Worm (Caenorhabditis elegans) whole organism, L4 larva: ENCODE results near the gene unc-1.

Source experiments
- F44E2.7 ChIP-seq: fragments of 200-800 bp; sonication (Bioruptor generic); IDR thresholded peaks from 2 replicates; pipeline ENCODE4 v2.1.2; 2022; ENCODE audit warnings: missing genetic modification characterization, missing compliant biosample characterization
- F49E8.2 ChIP-seq: sonication (generic microtip); optimal IDR thresholded peaks from 2 replicates; lab custom pipeline; 2016; ENCODE audit warnings: missing compliant biosample characterization, mild to moderate bottlenecking, missing genetic modification characterization, borderline replicate concordance
- Y105C5A.15 ChIP-seq: fragments of 200-800 bp; sonication (Bioruptor generic); IDR thresholded peaks from 2 replicates; pipeline ENCODE4 v1.3.6; 2022; ENCODE audit warnings: missing genetic modification characterization, missing compliant biosample characterization
- Y5F2A.4 ChIP-seq: fragments of 200-800 bp; sonication (Bioruptor generic); optimal IDR thresholded peaks from 2 replicates; lab custom pipeline; 2018; ENCODE audit warnings: mild to moderate bottlenecking, missing genetic modification characterization, missing compliant biosample characterization
- ZK546.5 ChIP-seq, 2 experiments: sonication (generic microtip); optimal IDR thresholded peaks; 2 replicates each; lab custom pipeline; 2017; ENCODE audit warnings: missing biosample characterization in 2 of 2, missing genetic modification characterization in 2 of 2
- aha-1 ChIP-seq: fragments of 150-350 bp; peaks from one replicate; lab custom pipeline; 2014; ENCODE audit warnings: missing biosample characterization, missing genetic modification characterization
- arid-1 ChIP-seq: fragments of 200-800 bp; sonication (Bioruptor generic); conservative IDR thresholded peaks from 2 replicates; pipeline ENCODE4 v1.3.6; 2022; ENCODE audit warnings: missing genetic modification reagents, missing genetic modification characterization, missing compliant biosample characterization
- ceh-28 ChIP-seq: fragments of 150-350 bp; optimal IDR thresholded peaks from 2 replicates; lab custom pipeline; 2014; ENCODE audit warnings: missing biosample characterization, missing genetic modification reagents, missing genetic modification characterization
- ceh-32 ChIP-seq: sonication (generic microtip); optimal IDR thresholded peaks from 2 replicates; lab custom pipeline; 2016; ENCODE audit warnings: mild to moderate bottlenecking, missing genetic modification characterization, missing compliant biosample characterization; ENCODE audit not compliant: poor library complexity
- ces-1 ChIP-seq: fragments of 150-350 bp; sonication (generic microtip); optimal IDR thresholded peaks from 4 replicates; lab custom pipeline; 2014; ENCODE audit warnings: missing biosample characterization, missing genetic modification reagents, missing genetic modification characterization
- daf-16 ChIP-seq, 3 experiments: sonication (generic microtip); optimal IDR thresholded peaks; 2 replicates each; lab custom pipeline; 2016 to 2017; ENCODE audit warnings: missing genetic modification characterization in 3 of 3, missing genetic modification reagents in 3 of 3, mild to moderate bottlenecking in 2 of 3, missing compliant biosample characterization in 2 of 3, missing biosample characterization in 1 of 3, moderate library complexity in 1 of 3
- dmd-8 ChIP-seq: fragments of 200-800 bp; sonication (Bioruptor generic); IDR thresholded peaks from 2 replicates; pipeline ENCODE4 v1.3.6; 2022; ENCODE audit warnings: missing genetic modification characterization, missing compliant biosample characterization
- duxl-1 ChIP-seq: sonication (generic microtip); optimal IDR thresholded peaks from 2 replicates; lab custom pipeline; 2016; ENCODE audit warnings: mild to moderate bottlenecking, missing genetic modification characterization, moderate library complexity, missing compliant biosample characterization; ENCODE audit not compliant: poor library complexity
- hlh-11 ChIP-seq: fragments of 200-800 bp; sonication (Bioruptor generic); optimal IDR thresholded peaks from 2 replicates; lab custom pipeline; 2018; ENCODE audit warnings: mild to moderate bottlenecking, missing genetic modification characterization, missing compliant biosample characterization
- hlh-30 ChIP-seq: sonication (generic microtip); optimal IDR thresholded peaks from 2 replicates; lab custom pipeline; 2017; ENCODE audit warnings: antibody characterized with exemption, mild to moderate bottlenecking, missing genetic modification characterization, missing compliant biosample characterization; ENCODE audit not compliant: insufficient read depth
- lin-13 ChIP-seq: fragments of 150-350 bp; optimal IDR thresholded peaks from 2 replicates; lab custom pipeline; 2014; ENCODE audit warnings: missing biosample characterization, missing genetic modification reagents, missing genetic modification characterization
- lin-38 ChIP-seq: fragments of 200-800 bp; sonication (Bioruptor generic); IDR thresholded peaks from 2 replicates; pipeline ENCODE4 v1.3.6; 2022; ENCODE audit warnings: missing genetic modification reagents, missing genetic modification characterization, missing compliant biosample characterization
- lir-3 ChIP-seq: sonication (generic microtip); optimal IDR thresholded peaks from 2 replicates; lab custom pipeline; 2016; ENCODE audit warnings: mild to moderate bottlenecking, missing genetic modification characterization, missing compliant biosample characterization
- lsy-2 ChIP-seq, 2 experiments: fragments of 150-350 bp in 1 of 2; sonication (generic microtip) in 1 of 2; optimal IDR thresholded peaks; 2 replicates each; lab custom pipeline; 2014 to 2017; ENCODE audit warnings: missing biosample characterization in 2 of 2, missing genetic modification characterization in 2 of 2
- mep-1 ChIP-seq: fragments of 150-350 bp; sonication (generic microtip); optimal IDR thresholded peaks from 3 replicates; lab custom pipeline; 2014; ENCODE audit warnings: missing biosample characterization, missing genetic modification characterization
- mes-2 ChIP-seq: sonication (generic microtip); optimal IDR thresholded peaks from 2 replicates; lab custom pipeline; 2016; ENCODE audit warnings: missing genotype, mild to moderate bottlenecking, missing genetic modification characterization, missing compliant biosample characterization; ENCODE audit not compliant: poor library complexity, severe bottlenecking
- mxl-3 ChIP-seq: fragments of 200-800 bp; sonication (Bioruptor generic); optimal IDR thresholded peaks from 2 replicates; lab custom pipeline; 2018; ENCODE audit warnings: mild to moderate bottlenecking, missing genetic modification characterization, missing compliant biosample characterization
- nhr-237 ChIP-seq: sonication (generic microtip); optimal IDR thresholded peaks from 2 replicates; lab custom pipeline; 2017; ENCODE audit warnings: missing biosample characterization, missing genetic modification characterization
- nhr-28 ChIP-seq: fragments of 150-350 bp; optimal IDR thresholded peaks from 2 replicates; lab custom pipeline; 2014; ENCODE audit warnings: missing biosample characterization, missing genetic modification characterization
- nhr-48 ChIP-seq: sonication (generic microtip); optimal IDR thresholded peaks from 2 replicates; lab custom pipeline; 2016; ENCODE audit warnings: mild to moderate bottlenecking, missing genetic modification characterization, missing compliant biosample characterization
- set-16 ChIP-seq: fragments of 200-800 bp; sonication (Bioruptor generic); IDR thresholded peaks from 2 replicates; pipeline ENCODE4 v1.3.6; 2022; ENCODE audit warnings: missing genetic modification reagents, missing genetic modification characterization, missing compliant biosample characterization
- snpc-4 ChIP-seq: fragments of 150-350 bp; optimal IDR thresholded peaks from 2 replicates; lab custom pipeline; 2014; ENCODE audit warnings: missing biosample characterization, missing genetic modification characterization
- spr-1 ChIP-seq: sonication (generic microtip); optimal IDR thresholded peaks from 2 replicates; lab custom pipeline; 2016; ENCODE audit warnings: mild to moderate bottlenecking, missing genetic modification characterization, missing compliant biosample characterization
- unc-62 ChIP-seq, 3 experiments: fragments of 150-350 bp in 1 of 3; sonication (generic microtip); optimal IDR thresholded peaks in 2 of 3; peaks in 1 of 3; 1 replicate in 1 of 3; 2 replicates in 2 of 3; lab custom pipeline; 2014 to 2017; ENCODE audit warnings: missing biosample characterization in 3 of 3, missing genetic modification characterization in 3 of 3, missing genetic modification reagents in 3 of 3, missing genotype in 1 of 3

unc-1 gene

DNA sequence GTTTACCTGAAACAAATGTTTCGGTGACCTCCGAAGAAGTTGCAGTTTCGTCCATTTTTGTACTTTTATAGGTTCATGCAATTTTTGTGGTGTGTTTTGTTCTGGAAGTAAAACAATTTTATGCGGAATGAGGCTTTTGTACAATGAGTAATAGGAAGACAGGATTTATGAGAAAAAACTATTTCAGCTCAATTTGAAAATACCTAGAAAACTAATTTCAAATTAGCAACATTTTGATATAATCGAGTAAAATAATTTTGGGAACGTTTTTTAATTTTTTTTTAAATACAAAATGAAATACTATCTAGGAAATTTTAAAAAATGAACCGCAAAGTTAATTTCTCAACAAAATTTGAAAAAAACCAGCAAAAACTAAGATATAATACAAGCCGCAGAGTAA, 25.8 kb upstream of the unc-1 start, which contains the start of gene rei-2:
rei-2 (minus strand) TSS at position 101 of the 400 bp plus-strand sequence.
- peak in 1 of 2 experiments; percentile 34 for TF ChIP-seq unc-62 (GFP tag; optimal IDR thresholded peaks at IDR 0.05 in 1 of 2; lab: Kevin White, UChicago)
- no peak for TF ChIP-seq unc-62 (tag; optimal IDR thresholded peaks at IDR 0.05; lab: Kevin White, UChicago)
- no peak for TF ChIP-seq nhr-48 (tag; lab: Kevin White, UChicago)
- TF ChIP-seq, all 104 proteins: peak for 1

DNA sequence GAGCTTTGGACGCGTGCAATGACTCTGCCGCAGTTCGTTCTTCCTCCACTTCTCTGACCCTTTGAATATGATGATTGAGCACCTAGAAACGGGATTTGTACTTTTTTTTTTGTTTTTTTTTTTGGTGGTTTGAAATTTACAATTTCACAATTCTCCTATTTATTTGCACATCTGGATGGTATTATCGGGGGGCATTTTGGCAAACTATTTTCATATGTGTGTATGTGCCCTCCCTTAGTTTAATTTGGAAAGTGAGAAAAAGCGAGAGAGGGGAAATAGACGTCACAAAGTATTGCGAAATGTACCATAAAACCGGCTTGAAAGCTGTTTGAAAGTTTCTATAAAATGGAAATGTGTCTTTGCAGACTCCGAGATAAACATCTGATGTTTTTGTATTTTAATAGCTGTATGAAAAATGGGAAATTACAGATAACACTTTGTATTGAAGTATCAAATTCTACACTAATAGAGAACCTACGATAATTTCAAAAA, 24.2 kb upstream of the unc-1 start:
- TF ChIP-seq unc-62 (GFP tag; optimal IDR thresholded peaks at IDR 0.05 in 1 of 2; lab: Kevin White, UChicago) (peak in 1 of 2 experiments; percentile 10), unc-62 (tag; optimal IDR thresholded peaks at IDR 0.05; lab: Kevin White, UChicago) (no peak), mep-1 (tag; lab: Kevin White, UChicago) (peak; percentile 13), lir-3 (tag; lab: Kevin White, UChicago) (no peak), lsy-2 (tag; optimal IDR thresholded peaks at IDR 0.05; lab: Kevin White, UChicago) (peak in 1 of 2 experiments; percentile 21), mes-2 (tag; lab: Kevin White, UChicago) (no peak)

DNA sequence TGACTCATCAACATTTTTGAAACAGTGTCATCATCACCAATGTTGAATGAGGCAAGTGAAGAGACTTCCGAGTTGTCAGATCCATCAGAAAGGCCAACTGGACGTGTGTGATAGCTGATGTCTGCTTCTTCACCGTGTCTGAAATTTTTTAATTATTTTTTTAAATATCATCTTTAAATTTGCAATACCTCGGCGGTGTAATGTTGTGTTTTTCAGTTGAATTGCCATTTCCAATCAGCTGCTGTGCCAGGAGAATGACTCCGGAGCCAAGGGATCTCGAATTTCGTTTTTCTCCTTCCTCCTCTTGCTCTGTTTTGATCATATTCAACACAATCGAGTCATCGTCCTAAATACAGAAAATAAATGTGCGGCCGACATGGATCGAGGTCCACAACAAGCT, 22.7 kb upstream of the unc-1 start:
- peak in 1 of 2 experiments; percentile 96 for TF ChIP-seq unc-62 (GFP tag; optimal IDR thresholded peaks at IDR 0.05 in 1 of 2; lab: Kevin White, UChicago)
- TF ChIP-seq unc-62 (tag; optimal IDR thresholded peaks at IDR 0.05; lab: Kevin White, UChicago): no peak
- TF ChIP-seq F49E8.2 (tag; lab: Kevin White, UChicago): no peak
- peak; percentile 6 for TF ChIP-seq aha-1

DNA sequence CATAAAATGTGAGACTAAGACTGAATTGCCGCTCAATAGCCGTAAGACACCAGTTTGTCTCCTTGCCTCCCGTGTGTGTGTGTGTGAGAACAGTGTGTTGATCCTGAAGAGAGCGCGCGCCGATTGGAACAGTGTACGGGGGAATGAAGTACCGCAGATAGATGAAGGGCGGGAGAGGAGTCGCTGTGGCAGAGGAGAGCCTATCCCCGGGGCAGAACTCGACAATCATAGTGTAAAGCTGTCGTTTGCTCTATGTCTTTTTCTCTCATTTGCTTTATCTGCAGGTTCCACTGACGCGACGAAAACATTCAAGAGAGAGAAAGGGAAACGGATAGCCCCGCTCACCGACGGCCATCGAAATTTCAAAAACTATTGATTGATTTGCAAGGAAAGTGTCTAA, 19.7 kb upstream of the unc-1 start:
- TF ChIP-seq ces-1 (GFP tag; lab: Kevin White, UChicago) (no peak), set-16 (GFP tag; lab: Robert Waterston, UW) (peak; percentile 22; the same call in 1 of the 2 replicates), nhr-28 (no peak), snpc-4 (no peak), mxl-3 (GFP tag; lab: Kevin White, UChicago) (peak; percentile 19), spr-1 (tag; lab: Kevin White, UChicago) (no peak), hlh-11 (tag; lab: Kevin White, UChicago) (peak; percentile 24), F44E2.7 (0 out of 2 replicates have a peak, but pooled peaks have one; percentile 34), daf-16 (GFP tag; optimal IDR thresholded peaks at IDR 0.05; lab: Kevin White, UChicago) (peak in 1 of 2 experiments; percentile 23), daf-16 (tag; optimal IDR thresholded peaks at IDR 0.05; lab: Kevin White, UChicago) (no peak), mes-2 (tag; lab: Kevin White, UChicago) (peak; percentile 8)
- TF ChIP-seq, all 104 proteins: peak for 6

DNA sequence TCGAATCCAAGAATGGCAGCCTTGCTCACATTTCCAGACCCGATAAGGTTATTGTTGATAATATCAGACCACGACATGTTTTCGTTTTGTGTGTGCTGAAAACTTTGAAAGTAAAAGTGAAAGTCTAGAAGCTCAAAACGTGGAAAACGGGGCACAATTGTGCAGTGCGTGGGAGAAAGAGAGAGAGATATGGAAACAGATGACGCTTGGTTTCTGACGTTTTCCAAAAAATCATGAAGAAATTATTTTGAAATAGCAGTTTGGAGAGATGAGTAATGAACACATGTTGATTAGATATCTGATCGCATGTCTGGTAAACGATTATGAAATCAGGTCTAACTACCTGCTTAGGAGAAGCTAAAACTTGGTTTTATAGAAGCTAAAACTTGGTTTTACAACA, 18.3 kb upstream of the unc-1 start, which contains the start of gene pfn-3:
pfn-3 (minus strand) TSS at position 101 of the 400 bp plus-strand sequence.
- TF ChIP-seq unc-62 (GFP tag; optimal IDR thresholded peaks at IDR 0.05 in 1 of 2; lab: Kevin White, UChicago) (no peak), unc-62 (tag; optimal IDR thresholded peaks at IDR 0.05; lab: Kevin White, UChicago) (no peak), nhr-48 (tag; lab: Kevin White, UChicago) (no peak), ceh-32 (tag; lab: Kevin White, UChicago) (no peak), ZK546.5 (tag; optimal IDR thresholded peaks at IDR 0.05; lab: Kevin White, UChicago) (no peak), ceh-28 (tag; lab: Kevin White, UChicago) (no peak), lin-13 (GFP tag; lab: Kevin White, UChicago) (no peak), lsy-2 (tag; optimal IDR thresholded peaks at IDR 0.05; lab: Kevin White, UChicago) (no peak), dmd-8 (GFP tag; lab: Robert Waterston, UW) (no peak), mep-1 (tag; lab: Kevin White, UChicago) (no peak), spr-1 (tag; lab: Kevin White, UChicago) (no peak), arid-1 (GFP tag; lab: Robert Waterston, UW) (no peak), Y5F2A.4 (GFP tag; lab: Kevin White, UChicago) (no peak), lin-38 (GFP tag; lab: Robert Waterston, UW) (no peak), nhr-237 (tag; lab: Kevin White, UChicago) (no peak), hlh-30 (tag; lab: Kevin White, UChicago) (no peak), duxl-1 (tag; lab: Kevin White, UChicago) (no peak), Y105C5A.15 (no peak)
- TF ChIP-seq, all 104 proteins: peak for 0
